Fruit fly (Drosophila melanogaster) S2 (cell line): ENCODE data around the gene CG34260.

ENCODE experiments used
- CG8478 ChIP-seq: fragments of >200 bp; optimal IDR thresholded peaks from 2 replicates; lab custom pipeline; 2018
- CTCF ChIP-seq, 2 experiments: fragments of >200 bp; optimal IDR thresholded peaks; 2 replicates each; lab custom pipeline; 2018

- TF ChIP-seq CG8478 (lab: Kevin White, UChicago) (no peak), CTCF (optimal IDR thresholded peaks at IDR 0.05; lab: Kevin White, UChicago) (peak in 1 of 2 experiments; percentile 17)
Observed at dm6 chr3L:20692516-20692915, 21.4 kb upstream of the CG34260 start.
